Worm (Caenorhabditis elegans) whole organism, L4/young adult: ENCODE results near the gene C01G12.16.

ENCODE experiments used
- W03F9.2 ChIP-seq: fragments of 150-350 bp; optimal IDR thresholded peaks from 2 replicates; lab custom pipeline; 2014; ENCODE audit warnings: missing biosample characterization, missing genetic modification characterization
- dao-5 ChIP-seq: sonication (generic microtip); optimal IDR thresholded peaks from 2 replicates; lab custom pipeline; 2016; ENCODE audit warnings: missing genotype, missing genetic modification characterization, moderate library complexity, missing compliant biosample characterization
- him-1 ChIP-seq: sonication (generic microtip); optimal IDR thresholded peaks from 2 replicates; lab custom pipeline; 2016; ENCODE audit warnings: missing genotype, missing genetic modification reagents, missing genetic modification characterization, missing compliant biosample characterization

DNA sequence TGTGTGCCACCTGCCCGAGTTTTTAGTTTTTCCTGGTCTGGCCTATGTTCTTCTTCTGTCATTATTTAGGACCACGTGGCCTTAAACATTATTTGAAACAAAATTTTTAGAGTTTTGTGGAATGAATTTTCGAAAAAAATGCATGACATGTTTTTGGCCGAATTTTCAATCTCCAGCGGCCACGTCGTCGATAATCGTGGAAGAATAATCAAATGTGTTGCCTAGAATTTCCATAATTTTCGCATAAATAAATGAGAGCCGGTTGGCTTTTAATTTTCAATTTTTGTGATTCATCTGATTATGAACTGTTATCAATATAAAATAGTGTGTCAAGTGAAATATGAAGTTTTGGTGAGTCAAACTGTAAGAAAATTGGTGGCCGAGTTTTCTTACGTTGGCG, at the start of gene C01G12.16:
- no peak for TF ChIP-seq W03F9.2 (tag; lab: Kevin White, UChicago)
- no peak for TF ChIP-seq him-1
- TF ChIP-seq dao-5 (tag; lab: Kevin White, UChicago) = no peak
